Fruit fly (Drosophila melanogaster) whole organism, embryonic: ENCODE data around the gene dpr3.

Experiments used
- B-H1 ChIP-seq: fragments of 200-800 bp; sonication (Bioruptor generic); IDR thresholded peaks from 3 replicates; pipeline ENCODE4 v1.3.6; 2022; ENCODE audit warnings: missing biosample characterization, missing genetic modification characterization
- Blimp-1 ChIP-seq: fragments of 200-800 bp; sonication (Bioruptor generic); optimal IDR thresholded peaks from 3 replicates; lab custom pipeline; 2018; ENCODE audit warnings: missing biosample characterization, missing genetic modification characterization, mild to moderate bottlenecking, moderate library complexity, missing genetic modification reagents
- BtbVII ChIP-seq: fragments of 200-800 bp; sonication (Bioruptor generic); optimal IDR thresholded peaks from 3 replicates; lab custom pipeline; 2017; ENCODE audit warnings: missing biosample characterization, mild to moderate bottlenecking, missing genetic modification characterization
- Bteb2 ChIP-seq: fragments of 200-800 bp; sonication (Bioruptor generic); optimal IDR thresholded peaks from 2 replicates; lab custom pipeline; 2016; ENCODE audit warnings: missing biosample characterization, missing genetic modification characterization
- CG1024 ChIP-seq: fragments of 200-800 bp; sonication (Bioruptor generic); IDR thresholded peaks from 2 replicates; pipeline ENCODE4 v1.3.6; 2022; ENCODE audit warnings: missing biosample characterization, missing genetic modification characterization
- CG11085 ChIP-seq: fragments of 200-800 bp; sonication (Bioruptor generic); IDR thresholded peaks from 2 replicates; pipeline ENCODE4 v1.3.6; 2022; ENCODE audit warnings: missing biosample characterization, missing genetic modification characterization
- CG12071 ChIP-seq: fragments of 200-800 bp; sonication (Bioruptor generic); optimal IDR thresholded peaks from 3 replicates; lab custom pipeline; 2018; ENCODE audit warnings: missing biosample characterization, mild to moderate bottlenecking, missing genetic modification characterization
- CG12769 ChIP-seq: fragments of 200-800 bp; sonication (Bioruptor generic); optimal IDR thresholded peaks from 2 replicates; lab custom pipeline; 2019; ENCODE audit warnings: missing biosample characterization, mild to moderate bottlenecking, missing genetic modification characterization, moderate library complexity
- CG13775 ChIP-seq: fragments of 200-800 bp; sonication (Bioruptor generic); optimal IDR thresholded peaks from 3 replicates; lab custom pipeline; 2017; ENCODE audit warnings: missing biosample characterization, mild to moderate bottlenecking, missing genetic modification characterization
- CG16779 ChIP-seq: fragments of 200-800 bp; sonication (Bioruptor generic); IDR thresholded peaks from 2 replicates; pipeline ENCODE4 v1.3.6; 2022; ENCODE audit warnings: missing biosample characterization, missing genetic modification characterization
- CG2678 ChIP-seq: fragments of 200-800 bp; sonication (Bioruptor generic); optimal IDR thresholded peaks from 3 replicates; lab custom pipeline; 2019; ENCODE audit warnings: missing biosample characterization, mild to moderate bottlenecking, missing genetic modification characterization, moderate library complexity
- CG30403 ChIP-seq: fragments of 200-800 bp; sonication (Bioruptor generic); optimal IDR thresholded peaks from 3 replicates; lab custom pipeline; 2016; ENCODE audit warnings: missing biosample characterization, missing genetic modification characterization
- CG7271 ChIP-seq: fragments of 200-800 bp; sonication (Bioruptor generic); optimal IDR thresholded peaks from 2 replicates; lab custom pipeline; 2018; ENCODE audit warnings: missing biosample characterization, mild to moderate bottlenecking, missing genetic modification characterization, moderate library complexity
- CG8478 ChIP-seq: fragments of >200 bp; optimal IDR thresholded peaks from 2 replicates; lab custom pipeline; 2018
- CG9215 ChIP-seq: fragments of 200-800 bp; sonication (Bioruptor generic); IDR thresholded peaks from 2 replicates; pipeline ENCODE4 v1.3.6; 2022; ENCODE audit warnings: missing biosample characterization, missing genetic modification characterization
- CG9437 ChIP-seq: fragments of 200-800 bp; sonication (Bioruptor generic); optimal IDR thresholded peaks from 2 replicates; lab custom pipeline; 2018; ENCODE audit warnings: missing biosample characterization, mild to moderate bottlenecking, missing genetic modification characterization
- CG9817 ChIP-seq: fragments of 200-800 bp; sonication (Bioruptor generic); optimal IDR thresholded peaks from 2 replicates; lab custom pipeline; 2018; ENCODE audit warnings: missing biosample characterization, mild to moderate bottlenecking, missing genetic modification characterization, moderate library complexity
- D19B ChIP-seq: fragments of 200-800 bp; sonication (Bioruptor generic); optimal IDR thresholded peaks from 2 replicates; lab custom pipeline; 2017; ENCODE audit warnings: missing biosample characterization, mild to moderate bottlenecking, missing genetic modification characterization
- Fer1 ChIP-seq: fragments of 200-800 bp; sonication (Bioruptor generic); optimal IDR thresholded peaks from 2 replicates; lab custom pipeline; 2017; ENCODE audit warnings: missing biosample characterization, mild to moderate bottlenecking, missing genetic modification characterization
- Hand ChIP-seq: fragments of 200-800 bp; sonication (Bioruptor generic); optimal IDR thresholded peaks from 2 replicates; lab custom pipeline; 2017; ENCODE audit warnings: mild to moderate bottlenecking, missing biosample characterization, missing genetic modification reagents, missing genetic modification characterization
- Hr51 ChIP-seq, 2 experiments: fragments of 200-800 bp; sonication (Bioruptor generic); optimal IDR thresholded peaks; 2 replicates in 1 of 2; 3 replicates in 1 of 2; lab custom pipeline; 2016 to 2018; ENCODE audit warnings: missing biosample characterization in 2 of 2, missing genetic modification characterization in 2 of 2, mild to moderate bottlenecking in 1 of 2, moderate library complexity in 1 of 2
- Meics ChIP-seq: fragments of 200-800 bp; sonication (Bioruptor generic); optimal IDR thresholded peaks from 2 replicates; lab custom pipeline; 2017; ENCODE audit warnings: missing biosample characterization, mild to moderate bottlenecking, missing genetic modification characterization
- Optix ChIP-seq: fragments of 200-800 bp; sonication (Bioruptor generic); IDR thresholded peaks from 3 replicates; pipeline ENCODE4 v1.3.6; 2022; ENCODE audit warnings: missing biosample characterization, missing genetic modification characterization
- Rfx ChIP-seq: fragments of 200-800 bp; sonication (Bioruptor generic); IDR thresholded peaks from 2 replicates; pipeline ENCODE4 v1.3.6; 2022; ENCODE audit warnings: missing biosample characterization, missing genetic modification characterization
- Rx ChIP-seq: fragments of 200-800 bp; sonication (Bioruptor generic); IDR thresholded peaks from 2 replicates; pipeline ENCODE4 v1.3.6; 2022; ENCODE audit warnings: missing biosample characterization, missing genetic modification characterization
- Trl ChIP-seq, 3 experiments: fragments of >200 bp in 2 of 3; fragments of 200-800 bp in 1 of 3; sonication (Bioruptor generic) in 1 of 3; optimal IDR thresholded peaks; 2 replicates in 1 of 3; 3 replicates in 2 of 3; lab custom pipeline; 2016 to 2017; ENCODE audit warnings: missing biosample characterization in 1 of 3, missing genetic modification characterization in 1 of 3
- ash1 ChIP-seq: fragments of 200-800 bp; sonication (Bioruptor generic); optimal IDR thresholded peaks from 2 replicates; lab custom pipeline; 2018; ENCODE audit warnings: missing biosample characterization, mild to moderate bottlenecking, missing genetic modification characterization
- bowl ChIP-seq: fragments of 200-800 bp; sonication (Bioruptor generic); IDR thresholded peaks from 2 replicates; pipeline ENCODE4 v1.3.6; 2022; ENCODE audit warnings: missing biosample characterization, missing genetic modification characterization
- br ChIP-seq: fragments of >200 bp; optimal IDR thresholded peaks from 2 replicates; lab custom pipeline; 2017
- dan ChIP-seq: fragments of 200-800 bp; sonication (Bioruptor generic); IDR thresholded peaks from 2 replicates; pipeline ENCODE4 v1.3.6; 2022; ENCODE audit warnings: missing biosample characterization, missing genetic modification characterization
- danr ChIP-seq: fragments of 200-800 bp; sonication (Bioruptor generic); IDR thresholded peaks from 2 replicates; pipeline ENCODE4 v1.3.6; 2022; ENCODE audit warnings: missing biosample characterization, missing genetic modification characterization
- dm ChIP-seq: fragments of 200-800 bp; sonication (Bioruptor generic); optimal IDR thresholded peaks from 3 replicates; lab custom pipeline; 2016; ENCODE audit warnings: missing biosample characterization, missing genetic modification characterization
- dmrt99B ChIP-seq: fragments of 200-800 bp; sonication (Bioruptor generic); optimal IDR thresholded peaks from 2 replicates; lab custom pipeline; 2018; ENCODE audit warnings: missing biosample characterization, mild to moderate bottlenecking, missing genetic modification characterization, moderate library complexity
- esg ChIP-seq: fragments of 200-800 bp; sonication (Bioruptor generic); conservative IDR thresholded peaks from 2 replicates; pipeline ENCODE4 v1.3.6; 2022; ENCODE audit warnings: missing biosample characterization, missing genetic modification characterization
- ewg ChIP-seq: fragments of 200-800 bp; sonication (Bioruptor generic); optimal IDR thresholded peaks from 3 replicates; lab custom pipeline; 2017; ENCODE audit warnings: mild to moderate bottlenecking, missing biosample characterization, missing genetic modification reagents, missing genetic modification characterization
- gcm2 ChIP-seq: fragments of 200-800 bp; sonication (Bioruptor generic); optimal IDR thresholded peaks from 2 replicates; lab custom pipeline; 2016; ENCODE audit warnings: missing biosample characterization, missing genetic modification characterization
- grau ChIP-seq: fragments of 200-800 bp; optimal IDR thresholded peaks from 3 replicates; lab custom pipeline; 2019; ENCODE audit warnings: missing biosample characterization, mild to moderate bottlenecking, missing genetic modification characterization, moderate library complexity
- ham ChIP-seq: fragments of 200-800 bp; sonication (Bioruptor generic); IDR thresholded peaks from 2 replicates; pipeline ENCODE4 v1.3.6; 2022; ENCODE audit warnings: missing biosample characterization, missing genetic modification characterization
- her ChIP-seq: fragments of 200-800 bp; sonication (Bioruptor generic); optimal IDR thresholded peaks from 2 replicates; lab custom pipeline; 2016; ENCODE audit warnings: missing biosample characterization, missing genetic modification characterization
- insv ChIP-seq, 2 experiments: fragments of 200-800 bp; sonication (Bioruptor generic); optimal IDR thresholded peaks; 3 replicates each; lab custom pipeline; 2016 to 2018; ENCODE audit warnings: missing biosample characterization in 2 of 2, missing genetic modification characterization in 2 of 2
- knrl ChIP-seq: fragments of 200-800 bp; sonication (Bioruptor generic); IDR thresholded peaks from 3 replicates; pipeline ENCODE4 v1.3.6; 2022; ENCODE audit warnings: missing biosample characterization, missing genetic modification characterization; ENCODE audit not compliant: partially characterized antibody
- lab ChIP-seq: fragments of 200-800 bp; sonication (Bioruptor generic); optimal IDR thresholded peaks from 3 replicates; lab custom pipeline; 2017; ENCODE audit warnings: missing biosample characterization, missing genetic modification characterization, mild to moderate bottlenecking, moderate library complexity, missing genetic modification reagents
- mld ChIP-seq: fragments of 200-800 bp; sonication (Bioruptor generic); IDR thresholded peaks from 3 replicates; pipeline ENCODE4 v1.3.6; 2022; ENCODE audit warnings: missing biosample characterization, missing genetic modification characterization; ENCODE audit not compliant: partially characterized antibody
- otp ChIP-seq: fragments of 200-800 bp; sonication (Bioruptor generic); IDR thresholded peaks from 3 replicates; pipeline ENCODE4, ENCODE4 v1.3.6; 2022; ENCODE audit warnings: missing biosample characterization, missing genetic modification characterization
- pnt ChIP-seq: fragments of 200-800 bp; sonication (Bioruptor generic); optimal IDR thresholded peaks from 3 replicates; lab custom pipeline; 2016; ENCODE audit warnings: missing biosample characterization, missing genetic modification characterization
- slbo ChIP-seq: fragments of 200-800 bp; sonication (Bioruptor generic); IDR thresholded peaks from 2 replicates; pipeline ENCODE4 v1.3.6; 2022; ENCODE audit warnings: missing biosample characterization, missing genetic modification characterization
- tin ChIP-seq: fragments of 200-800 bp; sonication (Bioruptor generic); optimal IDR thresholded peaks from 3 replicates; lab custom pipeline; 2016; ENCODE audit warnings: missing biosample characterization, missing genetic modification characterization
- tio ChIP-seq: fragments of 200-800 bp; sonication (Bioruptor generic); optimal IDR thresholded peaks from 2 replicates; lab custom pipeline; 2017; ENCODE audit warnings: missing biosample characterization, missing genetic modification characterization, inconsistent platforms
- vnd ChIP-seq: fragments of 200-800 bp; sonication (Bioruptor generic); IDR thresholded peaks from 3 replicates; pipeline ENCODE4 v1.3.6; 2022; ENCODE audit warnings: missing biosample characterization, missing genetic modification characterization; ENCODE audit not compliant: partially characterized antibody
- zfh2 ChIP-seq: fragments of 200-800 bp; sonication (Bioruptor generic); optimal IDR thresholded peaks from 2 replicates; lab custom pipeline; 2016; ENCODE audit warnings: missing biosample characterization, missing genetic modification characterization

dpr3 gene

DNA sequence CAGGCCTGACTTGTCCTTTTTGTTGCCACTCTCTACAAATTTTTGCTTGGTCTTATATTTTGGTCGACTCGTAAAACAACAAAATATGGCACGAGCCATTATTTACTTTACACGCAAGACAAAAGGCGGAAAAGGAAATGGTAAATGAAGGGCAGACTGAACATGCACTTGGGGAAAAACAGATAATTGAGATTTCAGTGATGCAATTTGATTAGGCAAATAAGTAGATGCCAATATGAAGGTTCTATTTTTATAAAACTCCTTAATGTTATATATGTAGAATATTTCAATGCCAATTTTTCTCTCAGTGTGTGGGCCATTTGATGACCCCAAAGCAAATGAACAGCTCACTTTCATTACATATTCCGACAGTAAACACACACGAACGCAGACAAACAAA lies 94.5 kb downstream of the dpr3 start (continued):
- TF ChIP-seq her (GFP tag; lab: Kevin White, UChicago) (no peak), lab (GFP tag; lab: Kevin White, UChicago) (peak; percentile 48), Hr51 (GFP tag; optimal IDR thresholded peaks at IDR 0.05; lab: Kevin White, UChicago) (peak in 1 of 2 experiments; percentile 21), slbo (GFP tag; lab: Robert Waterston, UW) (peak; percentile 46; the same call in 1 of the 2 replicates), Meics (GFP tag; lab: Kevin White, UChicago) (peak; percentile 45), CG12071 (GFP tag; lab: Kevin White, UChicago) (no peak), danr (GFP tag; lab: Robert Waterston, UW) (no peak), dmrt99B (tag; lab: Kevin White, UChicago) (peak; percentile 21), CG16779 (GFP tag; lab: Robert Waterston, UW) (no peak), CG2678 (tag; lab: Kevin White, UChicago) (peak; percentile 53), BtbVII (GFP tag; lab: Kevin White, UChicago) (peak; percentile 10), Blimp-1 (no peak)
- TF ChIP-seq, all 482 proteins: peak for 50

DNA sequence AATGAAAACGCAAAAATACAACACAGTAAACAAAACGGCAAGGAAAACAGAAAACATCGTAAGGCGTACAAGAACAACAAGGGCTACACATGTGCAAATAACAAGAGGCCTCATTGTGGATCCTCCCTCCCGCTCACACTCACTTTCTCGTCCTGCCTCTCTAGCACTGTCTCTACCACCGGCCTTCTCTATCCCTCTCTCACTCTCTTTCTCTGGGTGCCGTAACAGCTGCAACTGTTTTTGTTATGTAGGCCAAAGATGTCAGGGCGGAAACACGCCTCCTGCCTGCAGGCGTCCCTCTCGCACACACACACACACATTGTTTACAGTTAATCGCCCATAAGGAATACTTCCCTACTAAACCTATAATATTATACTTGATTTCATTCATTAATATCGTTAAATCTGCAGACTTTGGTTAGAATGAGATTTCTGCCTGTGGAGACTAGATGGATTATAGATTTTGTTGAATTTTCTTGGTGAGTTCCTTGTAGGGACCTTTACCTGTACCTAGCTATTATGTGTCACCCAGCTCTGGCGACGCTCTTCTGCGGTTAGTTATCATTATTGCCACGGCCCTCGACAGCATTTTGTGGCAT lies 95.7 kb downstream of the dpr3 start:
- TF ChIP-seq Optix (GFP tag; lab: Robert Waterston, UW): no peak
- TF ChIP-seq knrl (GFP tag; lab: Robert Waterston, UW): no peak
- no peak for TF ChIP-seq CG8478 (lab: Kevin White, UChicago)
- no peak for TF ChIP-seq tio
- peak; percentile 79 for TF ChIP-seq grau (tag; lab: Kevin White, UChicago)
- no peak for TF ChIP-seq dan (GFP tag; lab: Robert Waterston, UW)
- no peak for TF ChIP-seq insv (GFP tag; optimal IDR thresholded peaks at IDR 0.05; lab: Kevin White, UChicago)
- no peak for TF ChIP-seq pnt (GFP tag; lab: Kevin White, UChicago)
- TF ChIP-seq Fer1 (GFP tag; lab: Kevin White, UChicago): peak; percentile 30
- TF ChIP-seq Trl (optimal IDR thresholded peaks at IDR 0.05; lab: Kevin White, UChicago): peak; percentile 12 to 39
- TF ChIP-seq Trl (GFP tag; optimal IDR thresholded peaks at IDR 0.05; lab: Kevin White, UChicago): no peak
- no peak for TF ChIP-seq CG9817 (tag; lab: Kevin White, UChicago)
- no peak for TF ChIP-seq br (lab: Kevin White, UChicago)
- no peak for TF ChIP-seq otp (GFP tag; lab: Robert Waterston, UW)
- peak; percentile 27 for TF ChIP-seq CG12769 (tag; lab: Kevin White, UChicago)
- TF ChIP-seq CG7271 (tag; lab: Kevin White, UChicago): peak; percentile 8
- TF ChIP-seq Rx (GFP tag; lab: Robert Waterston, UW): no peak
- TF ChIP-seq esg (GFP tag; lab: Robert Waterston, UW): no peak
- no peak for TF ChIP-seq CG9215 (GFP tag; lab: Robert Waterston, UW)
- no peak for TF ChIP-seq Hand (GFP tag; lab: Kevin White, UChicago)
- no peak for TF ChIP-seq D19B (GFP tag; lab: Kevin White, UChicago)
- TF ChIP-seq Bteb2 (GFP tag; lab: Kevin White, UChicago): no peak
- TF ChIP-seq B-H1: no peak
- TF ChIP-seq CG30403 (GFP tag; lab: Kevin White, UChicago): no peak
- TF ChIP-seq ham (GFP tag; lab: Robert Waterston, UW): no peak
- TF ChIP-seq bowl (GFP tag; lab: Robert Waterston, UW): no peak
- no peak for TF ChIP-seq gcm2
- TF ChIP-seq ewg (GFP tag; lab: Kevin White, UChicago): no peak
- no peak for TF ChIP-seq CG13775 (GFP tag; lab: Kevin White, UChicago)
- TF ChIP-seq CG9437 (GFP tag; lab: Kevin White, UChicago): no peak
- no peak for TF ChIP-seq vnd
- no peak for TF ChIP-seq mld
- no peak for TF ChIP-seq Rfx (GFP tag; lab: Robert Waterston, UW)
- no peak for TF ChIP-seq CG11085 (GFP tag; lab: Robert Waterston, UW)
- TF ChIP-seq dm (GFP tag; lab: Kevin White, UChicago): no peak
- TF ChIP-seq zfh2 (GFP tag; lab: Kevin White, UChicago): no peak
- no peak for TF ChIP-seq CG1024
- no peak for TF ChIP-seq tin (GFP tag; lab: Kevin White, UChicago)
- no peak for TF ChIP-seq ash1 (GFP tag; lab: Kevin White, UChicago)
